Worm (Caenorhabditis elegans) whole organism, L4 larva: ENCODE results near the gene grk-1.

ENCODE experiments used
- R02D3.7 ChIP-seq: fragments of 150-350 bp; sonication (generic microtip); optimal IDR thresholded peaks from 3 replicates; lab custom pipeline; 2014; ENCODE audit warnings: missing biosample characterization, missing genetic modification characterization
- ZK337.2 ChIP-seq: fragments of 200-800 bp; sonication (Bioruptor generic); IDR thresholded peaks from 2 replicates; pipeline ENCODE4 v1.3.6; 2022; ENCODE audit warnings: missing genetic modification reagents, missing genetic modification characterization, missing compliant biosample characterization
- egl-27 ChIP-seq: sonication (generic microtip); optimal IDR thresholded peaks from 3 replicates; lab custom pipeline; 2017; ENCODE audit warnings: missing biosample characterization, missing genetic modification reagents, missing genetic modification characterization
- skn-1 ChIP-seq: fragments of 150-350 bp; optimal IDR thresholded peaks from 2 replicates; lab custom pipeline; 2014; ENCODE audit warnings: missing biosample characterization, missing genetic modification characterization

DNA sequence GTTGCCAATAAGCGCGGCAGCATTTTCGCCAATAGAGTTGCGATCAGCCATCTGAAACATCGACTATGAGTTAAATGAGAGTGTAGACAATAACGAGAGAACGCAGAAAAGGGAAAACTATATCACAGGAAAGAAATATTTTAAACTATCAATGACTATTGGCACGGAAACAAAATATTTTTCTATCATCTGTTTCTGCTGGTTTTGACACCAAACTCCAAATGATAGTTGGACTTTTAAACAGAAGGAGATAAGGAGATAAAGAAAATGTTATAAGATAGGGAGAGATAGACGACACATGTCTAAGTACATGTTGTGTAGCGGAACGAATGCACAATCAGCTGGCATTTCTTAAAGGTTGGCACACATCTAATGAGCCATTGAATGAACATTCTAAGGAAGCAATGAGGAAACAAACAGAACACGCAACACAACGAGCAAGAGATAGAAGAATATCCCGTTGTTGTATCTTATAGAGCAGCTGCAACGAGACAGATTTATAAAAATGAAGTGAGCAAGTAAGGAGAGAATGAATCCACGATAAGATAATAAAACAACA is 44.4 kb downstream of the grk-1 start, which contains the start of gene cysl-1:
- TF ChIP-seq egl-27 (tag; lab: Kevin White, UChicago) = no peak
- no peak for TF ChIP-seq skn-1 (tag; lab: Kevin White, UChicago)
- no peak for TF ChIP-seq R02D3.7 (tag; lab: Kevin White, UChicago)
- TF ChIP-seq ZK337.2 (GFP tag; lab: Robert Waterston, UW) = no peak
